Fruit fly (Drosophila melanogaster) whole organism, embryonic: ENCODE results near the gene CG17982.

ENCODE experiments used
- Antp ChIP-seq: fragments of 200-800 bp; sonication (Bioruptor generic); optimal IDR thresholded peaks from 3 replicates; lab custom pipeline; 2016; ENCODE audit warnings: missing biosample characterization, missing genetic modification characterization
- CG11504 ChIP-seq: fragments of 200-800 bp; sonication (Bioruptor generic); optimal IDR thresholded peaks from 3 replicates; lab custom pipeline; 2019; ENCODE audit warnings: missing biosample characterization, mild to moderate bottlenecking, missing genetic modification characterization, moderate library complexity
- CG11695 ChIP-seq: fragments of 200-800 bp; sonication (Bioruptor generic); IDR thresholded peaks from 3 replicates; pipeline ENCODE4 v1.3.6; 2022; ENCODE audit warnings: missing biosample characterization, missing genetic modification characterization
- CG12391 ChIP-seq: fragments of 200-800 bp; sonication (Bioruptor generic); optimal IDR thresholded peaks from 3 replicates; lab custom pipeline; 2018; ENCODE audit warnings: missing biosample characterization, mild to moderate bottlenecking, missing genetic modification characterization, moderate library complexity
- CG14441 ChIP-seq: fragments of 200-800 bp; sonication (Bioruptor generic); IDR thresholded peaks from 2 replicates; pipeline ENCODE4 v1.3.6; 2022; ENCODE audit warnings: missing biosample characterization, missing genetic modification characterization
- CG15011 ChIP-seq: fragments of 200-800 bp; sonication (Bioruptor generic); optimal IDR thresholded peaks from 3 replicates; lab custom pipeline; 2018; ENCODE audit warnings: missing biosample characterization, mild to moderate bottlenecking, missing genetic modification characterization
- CG15269 ChIP-seq: fragments of 200-800 bp; sonication (Bioruptor generic); optimal IDR thresholded peaks from 2 replicates; lab custom pipeline; 2018; ENCODE audit warnings: missing biosample characterization, mild to moderate bottlenecking, missing genetic modification characterization, moderate library complexity
- CG1529 ChIP-seq: fragments of 200-800 bp; sonication (Bioruptor generic); optimal IDR thresholded peaks from 3 replicates; lab custom pipeline; 2018; ENCODE audit warnings: missing biosample characterization, missing genetic modification characterization
- CG15696 ChIP-seq: fragments of 200-800 bp; sonication (Bioruptor generic); optimal IDR thresholded peaks from 2 replicates; lab custom pipeline; 2019; ENCODE audit warnings: missing biosample characterization, mild to moderate bottlenecking, missing genetic modification characterization, moderate library complexity
- CG16813 ChIP-seq: fragments of 200-800 bp; sonication (Bioruptor generic); IDR thresholded peaks from 3 replicates; pipeline ENCODE4 v1.3.6; 2022; ENCODE audit warnings: missing biosample characterization, missing genetic modification characterization; ENCODE audit not compliant: partially characterized antibody
- CG18011 ChIP-seq: fragments of 200-800 bp; sonication (Bioruptor generic); optimal IDR thresholded peaks from 2 replicates; lab custom pipeline; 2017; ENCODE audit warnings: missing biosample characterization, missing genetic modification characterization, mild to moderate bottlenecking, moderate library complexity, missing genotype
- CG2116 ChIP-seq: fragments of 200-800 bp; sonication (Bioruptor generic); optimal IDR thresholded peaks from 3 replicates; lab custom pipeline; 2018; ENCODE audit warnings: missing biosample characterization, mild to moderate bottlenecking, missing genetic modification characterization
- CG30020 ChIP-seq: fragments of 200-800 bp; optimal IDR thresholded peaks from 2 replicates; lab custom pipeline; 2019; ENCODE audit warnings: missing biosample characterization, mild to moderate bottlenecking, missing genetic modification characterization, moderate library complexity
- CG30403 ChIP-seq: fragments of 200-800 bp; sonication (Bioruptor generic); optimal IDR thresholded peaks from 3 replicates; lab custom pipeline; 2016; ENCODE audit warnings: missing biosample characterization, missing genetic modification characterization
- CG5180 ChIP-seq: fragments of 200-800 bp; sonication (Bioruptor generic); optimal IDR thresholded peaks from 3 replicates; lab custom pipeline; 2017; ENCODE audit warnings: missing biosample characterization, missing genetic modification characterization, mild to moderate bottlenecking, moderate library complexity, missing genetic modification reagents
- CG6272 ChIP-seq: fragments of 200-800 bp; sonication (Bioruptor generic); IDR thresholded peaks from 2 replicates; pipeline ENCODE4 v1.3.6; 2022; ENCODE audit warnings: missing biosample characterization, missing genetic modification characterization
- CG7786 ChIP-seq: fragments of 200-800 bp; sonication (Bioruptor generic); optimal IDR thresholded peaks from 2 replicates; lab custom pipeline; 2016; ENCODE audit warnings: missing biosample characterization, missing genetic modification characterization
- CG9727 ChIP-seq: fragments of 200-800 bp; sonication (Bioruptor generic); optimal IDR thresholded peaks from 3 replicates; lab custom pipeline; 2017; ENCODE audit warnings: missing biosample characterization, mild to moderate bottlenecking, missing genetic modification characterization
- CG9932 ChIP-seq: fragments of 200-800 bp; sonication (Bioruptor generic); IDR thresholded peaks from 2 replicates; pipeline ENCODE4 v1.3.6; 2022; ENCODE audit warnings: missing biosample characterization, missing genetic modification characterization
- Dp ChIP-seq: fragments of 200-800 bp; sonication (Bioruptor generic); optimal IDR thresholded peaks from 2 replicates; lab custom pipeline; 2018; ENCODE audit warnings: missing biosample characterization, mild to moderate bottlenecking, missing genetic modification characterization, moderate library complexity
- Dref ChIP-seq: fragments of 200-800 bp; sonication (Bioruptor generic); IDR thresholded peaks from 2 replicates; pipeline ENCODE4 v1.3.6; 2022; ENCODE audit warnings: missing biosample characterization, missing genetic modification characterization
- Fer1 ChIP-seq: fragments of 200-800 bp; sonication (Bioruptor generic); optimal IDR thresholded peaks from 2 replicates; lab custom pipeline; 2017; ENCODE audit warnings: missing biosample characterization, mild to moderate bottlenecking, missing genetic modification characterization
- H2.0 ChIP-seq: fragments of 200-800 bp; sonication (Bioruptor generic); IDR thresholded peaks from 2 replicates; pipeline ENCODE4 v1.3.6; 2022; ENCODE audit warnings: missing biosample characterization, missing genetic modification characterization
- HHEX ChIP-seq: fragments of 200-800 bp; sonication (Bioruptor generic); optimal IDR thresholded peaks from 3 replicates; lab custom pipeline; 2017; ENCODE audit warnings: missing biosample characterization, mild to moderate bottlenecking, missing genetic modification characterization, missing genetic modification reagents
- Hr39 ChIP-seq: fragments of >200 bp; optimal IDR thresholded peaks from 2 replicates; lab custom pipeline; 2017
- Sox102F ChIP-seq: fragments of 200-800 bp; sonication (Bioruptor generic); optimal IDR thresholded peaks from 2 replicates; lab custom pipeline; 2018; ENCODE audit warnings: missing biosample characterization, mild to moderate bottlenecking, missing genetic modification characterization, moderate library complexity
- ap ChIP-seq: fragments of 200-800 bp; sonication (Bioruptor generic); IDR thresholded peaks from 2 replicates; pipeline ENCODE4 v1.3.6; 2022; ENCODE audit warnings: missing biosample characterization, missing genetic modification characterization
- ato ChIP-seq: fragments of 200-800 bp; sonication (Bioruptor generic); IDR thresholded peaks from 2 replicates; pipeline ENCODE4 v1.3.6; 2022; ENCODE audit warnings: missing biosample characterization, missing genetic modification characterization; ENCODE audit not compliant: partially characterized antibody
- btn ChIP-seq: fragments of 200-800 bp; sonication (Bioruptor generic); optimal IDR thresholded peaks from 2 replicates; lab custom pipeline; 2016; ENCODE audit warnings: missing biosample characterization, missing genetic modification characterization
- cad ChIP-seq: fragments of >200 bp; optimal IDR thresholded peaks from 2 replicates; lab custom pipeline; 2017; ENCODE audit warnings: missing biosample characterization, missing genetic modification characterization
- chif ChIP-seq, 2 experiments: fragments of 200-800 bp; sonication (Bioruptor generic); optimal IDR thresholded peaks; 3 replicates each; lab custom pipeline; 2016; ENCODE audit warnings: missing biosample characterization in 2 of 2, missing genetic modification characterization in 2 of 2
- crp ChIP-seq, 2 experiments: fragments of 200-800 bp; sonication (Bioruptor generic); optimal IDR thresholded peaks; 2 replicates in 1 of 2; 3 replicates in 1 of 2; lab custom pipeline; 2017; ENCODE audit warnings: missing biosample characterization in 2 of 2, missing genetic modification characterization in 2 of 2, mild to moderate bottlenecking in 1 of 2, moderate library complexity in 1 of 2
- danr ChIP-seq: fragments of 200-800 bp; sonication (Bioruptor generic); IDR thresholded peaks from 2 replicates; pipeline ENCODE4 v1.3.6; 2022; ENCODE audit warnings: missing biosample characterization, missing genetic modification characterization
- dmrt11E ChIP-seq: fragments of 200-800 bp; sonication (Bioruptor generic); optimal IDR thresholded peaks from 3 replicates; lab custom pipeline; 2018; ENCODE audit warnings: missing biosample characterization, mild to moderate bottlenecking, missing genetic modification characterization, moderate library complexity
- gcm ChIP-seq: fragments of 200-800 bp; sonication (Bioruptor generic); optimal IDR thresholded peaks from 2 replicates; lab custom pipeline; 2019; ENCODE audit warnings: missing biosample characterization, mild to moderate bottlenecking, missing genetic modification characterization, moderate library complexity
- gsb ChIP-seq: fragments of 200-800 bp; sonication (Bioruptor generic); IDR thresholded peaks from 2 replicates; pipeline ENCODE4 v1.3.6; 2022; ENCODE audit warnings: missing biosample characterization, missing genetic modification characterization
- insv ChIP-seq, 2 experiments: fragments of 200-800 bp; sonication (Bioruptor generic); optimal IDR thresholded peaks; 3 replicates each; lab custom pipeline; 2016 to 2018; ENCODE audit warnings: missing biosample characterization in 2 of 2, missing genetic modification characterization in 2 of 2
- jigr1 ChIP-seq: fragments of 200-800 bp; sonication (Bioruptor generic); IDR thresholded peaks from 3 replicates; pipeline ENCODE4 v1.3.6; 2022; ENCODE audit warnings: missing biosample characterization, missing genetic modification characterization
- kah ChIP-seq: fragments of 200-800 bp; sonication (Bioruptor generic); optimal IDR thresholded peaks from 2 replicates; lab custom pipeline; 2018; ENCODE audit warnings: missing biosample characterization, mild to moderate bottlenecking, missing genetic modification characterization
- klu ChIP-seq: fragments of 200-800 bp; sonication (Bioruptor generic); IDR thresholded peaks from 2 replicates; pipeline ENCODE4 v1.3.6; 2022; ENCODE audit warnings: missing biosample characterization, missing genetic modification characterization
- knrl ChIP-seq: fragments of 200-800 bp; sonication (Bioruptor generic); IDR thresholded peaks from 3 replicates; pipeline ENCODE4 v1.3.6; 2022; ENCODE audit warnings: missing biosample characterization, missing genetic modification characterization; ENCODE audit not compliant: partially characterized antibody
- nmo ChIP-seq: fragments of 200-800 bp; sonication (Bioruptor generic); optimal IDR thresholded peaks from 2 replicates; lab custom pipeline; 2018; ENCODE audit warnings: missing biosample characterization, mild to moderate bottlenecking, missing genetic modification characterization, moderate library complexity
- oc ChIP-seq: fragments of 200-800 bp; sonication (Bioruptor generic); optimal IDR thresholded peaks from 2 replicates; lab custom pipeline; 2018; ENCODE audit warnings: missing biosample characterization, mild to moderate bottlenecking, missing genetic modification characterization, moderate library complexity
- pita ChIP-seq: fragments of 200-800 bp; sonication (Bioruptor generic); optimal IDR thresholded peaks from 2 replicates; lab custom pipeline; 2017; ENCODE audit warnings: missing biosample characterization, mild to moderate bottlenecking, missing genetic modification characterization
- ranshi ChIP-seq: fragments of 200-800 bp; sonication (Bioruptor generic); IDR thresholded peaks from 2 replicates; pipeline ENCODE4 v1.3.6; 2022; ENCODE audit warnings: missing biosample characterization, missing genetic modification characterization
- row ChIP-seq: fragments of 200-800 bp; sonication (Bioruptor generic); IDR thresholded peaks from 3 replicates; pipeline ENCODE4 v1.3.6; 2022; ENCODE audit warnings: missing biosample characterization, missing genetic modification characterization
- sisA ChIP-seq: fragments of 200-800 bp; sonication (Bioruptor generic); IDR thresholded peaks from 2 replicates; pipeline ENCODE4 v1.3.6; 2022; ENCODE audit warnings: missing biosample characterization, missing genetic modification characterization
- sqz ChIP-seq: fragments of 200-800 bp; sonication (Bioruptor generic); optimal IDR thresholded peaks from 3 replicates; lab custom pipeline; 2018; ENCODE audit warnings: missing biosample characterization, mild to moderate bottlenecking, missing genetic modification characterization
- toy ChIP-seq: fragments of 200-800 bp; sonication (Bioruptor generic); IDR thresholded peaks from 2 replicates; pipeline ENCODE4 v1.3.6; 2022; ENCODE audit warnings: missing biosample characterization, missing genetic modification characterization
- trh ChIP-seq: fragments of 200-800 bp; sonication (Bioruptor generic); optimal IDR thresholded peaks from 2 replicates; lab custom pipeline; 2016; ENCODE audit warnings: missing biosample characterization, missing genetic modification characterization
- ttk ChIP-seq: fragments of 200-800 bp; sonication (Bioruptor generic); IDR thresholded peaks from 2 replicates; pipeline ENCODE4 v2.1.2; 2022; ENCODE audit warnings: missing biosample characterization, missing genetic modification characterization
- zfh2 ChIP-seq: fragments of 200-800 bp; sonication (Bioruptor generic); optimal IDR thresholded peaks from 2 replicates; lab custom pipeline; 2016; ENCODE audit warnings: missing biosample characterization, missing genetic modification characterization

The CG17982 gene

DNA sequence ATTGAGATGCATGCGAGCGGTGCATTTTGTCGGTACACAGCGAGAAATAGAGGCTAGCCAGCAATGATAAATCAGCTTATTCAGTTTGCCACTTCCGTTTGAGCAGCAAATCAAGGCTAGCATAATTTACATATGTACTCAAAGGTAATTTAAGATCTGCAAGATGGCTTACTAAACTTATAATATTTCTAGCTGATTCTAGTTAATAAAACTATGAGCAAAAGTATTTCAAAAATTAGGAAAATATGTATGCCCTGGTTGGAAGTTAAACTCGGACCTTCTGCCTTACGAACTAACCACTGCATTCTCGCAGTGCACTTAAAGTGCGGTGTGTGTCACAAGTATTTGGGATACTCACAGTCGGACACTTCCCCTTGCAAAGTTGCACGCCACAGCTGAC lies 20.8 kb downstream of the CG17982 start (continued):
- TF ChIP-seq CG15696 (tag; lab: Kevin White, UChicago), result peak; percentile 11
- TF ChIP-seq dmrt11E (tag; lab: Kevin White, UChicago), result peak; percentile 31
- TF ChIP-seq insv (GFP tag; optimal IDR thresholded peaks at IDR 0.05; lab: Kevin White, UChicago), result no peak
- TF ChIP-seq Antp (GFP tag; lab: Kevin White, UChicago), result no peak
- no peak for TF ChIP-seq oc (tag; lab: Kevin White, UChicago)
- peak in 1 of 2 experiments; percentile 5 for TF ChIP-seq chif (GFP tag; optimal IDR thresholded peaks at IDR 0.05; lab: Kevin White, UChicago)
- no peak for TF ChIP-seq toy (GFP tag; lab: Robert Waterston, UW)
- TF ChIP-seq CG12391 (tag; lab: Kevin White, UChicago), result peak; percentile 0
- peak; percentile 16 for TF ChIP-seq Sox102F (GFP tag; lab: Kevin White, UChicago)
- TF ChIP-seq sisA (GFP tag; lab: Robert Waterston, UW), result no peak
- no peak for TF ChIP-seq btn (GFP tag; lab: Kevin White, UChicago)
- no peak for TF ChIP-seq Hr39
- TF ChIP-seq CG15011 (GFP tag; lab: Kevin White, UChicago), result no peak
- no peak for TF ChIP-seq sqz (GFP tag; lab: Kevin White, UChicago)
- peak; percentile 14 for TF ChIP-seq CG1529 (GFP tag; lab: Kevin White, UChicago)
- no peak for TF ChIP-seq ttk (GFP tag; lab: Robert Waterston, UW)
- no peak for TF ChIP-seq CG30020 (tag; lab: Kevin White, UChicago)
- no peak for TF ChIP-seq danr (GFP tag; lab: Robert Waterston, UW)
- TF ChIP-seq crp (GFP tag; optimal IDR thresholded peaks at IDR 0.05; lab: Kevin White, UChicago), result no peak
- TF ChIP-seq Dref (GFP tag; lab: Robert Waterston, UW), result no peak
- TF ChIP-seq nmo (GFP tag; lab: Kevin White, UChicago), result peak; percentile 60
- TF ChIP-seq ap (GFP tag; lab: Robert Waterston, UW), result no peak
- no peak for TF ChIP-seq CG5180 (GFP tag; lab: Kevin White, UChicago)
- no peak for TF ChIP-seq HHEX (GFP tag; lab: Kevin White, UChicago)
- peak; percentile 21; the same call in 1 of the 3 replicates for TF ChIP-seq row
- no peak for TF ChIP-seq ato (GFP tag; lab: Robert Waterston, UW)
- TF ChIP-seq zfh2 (GFP tag; lab: Kevin White, UChicago), result no peak
- no peak for TF ChIP-seq pita
- no peak for TF ChIP-seq CG7786
- peak; percentile 15 for TF ChIP-seq CG30403
- TF ChIP-seq CG11695, result no peak
- no peak for TF ChIP-seq CG6272 (GFP tag; lab: Robert Waterston, UW)
- TF ChIP-seq CG14441 (GFP tag; lab: Robert Waterston, UW), result no peak
- no peak for TF ChIP-seq CG16813 (GFP tag; lab: Robert Waterston, UW)
- no peak for TF ChIP-seq Dp
- no peak for TF ChIP-seq knrl (GFP tag; lab: Robert Waterston, UW)
- no peak for TF ChIP-seq H2.0 (GFP tag; lab: Robert Waterston, UW)
- no peak for TF ChIP-seq klu (GFP tag; lab: Robert Waterston, UW)
- TF ChIP-seq CG15269 (tag; lab: Kevin White, UChicago), result no peak
- peak; percentile 10 for TF ChIP-seq CG11504 (tag; lab: Kevin White, UChicago)
- peak; percentile 12 for TF ChIP-seq CG2116
- TF ChIP-seq kah (GFP tag; lab: Kevin White, UChicago), result no peak
- TF ChIP-seq cad (GFP tag; lab: Kevin White, UChicago), result no peak
- TF ChIP-seq CG9932 (GFP tag; lab: Robert Waterston, UW), result no peak
- no peak for TF ChIP-seq Fer1 (GFP tag; lab: Kevin White, UChicago)
- no peak for TF ChIP-seq gsb (GFP tag; lab: Robert Waterston, UW)
- TF ChIP-seq trh (GFP tag; lab: Kevin White, UChicago), result no peak
- TF ChIP-seq gcm (GFP tag; lab: Kevin White, UChicago), result no peak
- no peak for TF ChIP-seq ranshi (GFP tag; lab: Robert Waterston, UW)
- no peak for TF ChIP-seq CG18011 (GFP tag; lab: Kevin White, UChicago)
- peak; percentile 40 for TF ChIP-seq CG9727 (GFP tag; lab: Kevin White, UChicago)
- TF ChIP-seq jigr1, result no peak
